Worm (Caenorhabditis elegans) whole organism, dauer: ENCODE measurements around the gene mrps-35.

Experiments
- unc-62 ChIP-seq: sonication (generic microtip); optimal IDR thresholded peaks from 2 replicates; lab custom pipeline; 2017; ENCODE audit warnings: missing biosample characterization, missing genetic modification reagents, missing genetic modification characterization

The mrps-35 gene

ce11 chrV:18980980-18981529 is at the start of gene mrps-35, which contains the start of gene sws-1:
Gene mrps-35, plus strand, starts transcription at chrV:18981306.
Gene sws-1, minus strand, starts transcription at chrV:18981479.
- no peak for TF ChIP-seq unc-62 (GFP tag; lab: Kevin White, UChicago)

DNA sequence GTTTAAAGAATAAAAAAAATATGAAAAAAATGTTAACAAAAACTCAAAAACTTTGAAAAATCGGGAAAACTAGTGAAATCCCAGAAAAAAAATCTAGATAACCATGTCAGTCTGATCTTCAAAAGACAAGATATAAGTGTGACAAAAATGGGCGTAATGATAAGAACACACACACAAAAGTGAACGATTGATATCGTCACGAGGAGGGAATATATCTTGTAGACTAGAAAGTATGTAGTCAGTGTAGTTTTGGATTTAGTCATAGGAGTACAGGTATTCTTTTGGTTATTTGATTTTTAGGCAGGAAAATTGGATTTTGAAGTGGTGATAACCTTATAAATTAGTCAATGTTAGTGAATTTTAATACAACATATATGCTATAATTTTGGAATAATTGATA is 46.6 kb upstream of the mrps-35 start:
- no peak for TF ChIP-seq unc-62 (GFP tag; lab: Kevin White, UChicago)

ce11 chrV:18937578-18937977 is 43.5 kb upstream of the mrps-35 start:
- TF ChIP-seq unc-62 (GFP tag; lab: Kevin White, UChicago): no peak

ce11 chrV:18940341-18940740 is 40.8 kb upstream of the mrps-35 start, which contains the start of gene Y80D3A.8:
Gene Y80D3A.8, plus strand, starts transcription at chrV:18940641.
- TF ChIP-seq unc-62 (GFP tag; lab: Kevin White, UChicago): no peak

DNA sequence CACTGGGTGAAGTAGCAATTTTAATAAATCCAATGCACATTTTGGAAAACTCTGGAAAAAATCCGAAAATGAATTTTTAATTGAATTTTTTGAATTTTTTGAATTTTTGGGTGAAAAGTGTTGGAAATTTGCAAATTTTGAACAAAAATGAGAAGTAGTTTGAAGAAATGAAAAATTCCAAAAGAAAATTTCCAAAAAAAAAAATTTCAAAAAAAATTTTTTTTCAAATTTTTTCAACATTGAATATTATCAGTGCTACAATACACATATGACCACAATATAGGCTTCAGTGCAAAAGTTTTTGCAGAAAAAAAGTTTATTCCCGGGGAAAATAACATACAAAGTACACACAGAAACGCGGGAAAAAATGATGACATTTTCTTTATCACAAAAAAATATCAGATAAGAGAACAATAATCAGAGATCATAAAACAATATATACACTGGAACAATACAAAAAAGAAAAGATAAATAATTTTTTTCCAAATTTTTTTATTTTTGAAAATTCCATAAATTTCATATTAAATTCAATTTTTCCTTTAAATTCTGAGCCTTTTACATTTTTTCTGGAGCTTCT is 23.8 kb upstream of the mrps-35 start, which contains the start of gene hrg-10:
Gene hrg-10, minus strand, starts transcription at position 51 of the 577 bp plus-strand sequence.
- no peak for TF ChIP-seq unc-62 (GFP tag; lab: Kevin White, UChicago)

- no peak for TF ChIP-seq unc-62 (GFP tag; lab: Kevin White, UChicago)
Observed at ce11 chrV:18960072-18960471, 21.0 kb upstream of the mrps-35 start, which contains the start of gene ztf-20. Gene ztf-20, minus strand, starts transcription at chrV:18960172.

ce11 chrV:18967479-18968056 is 13.5 kb upstream of the mrps-35 start, which contains the start of gene Y39B6A.43:
Gene Y39B6A.43, minus strand, starts transcription at chrV:18967829.
- no peak for TF ChIP-seq unc-62 (GFP tag; lab: Kevin White, UChicago)

DNA sequence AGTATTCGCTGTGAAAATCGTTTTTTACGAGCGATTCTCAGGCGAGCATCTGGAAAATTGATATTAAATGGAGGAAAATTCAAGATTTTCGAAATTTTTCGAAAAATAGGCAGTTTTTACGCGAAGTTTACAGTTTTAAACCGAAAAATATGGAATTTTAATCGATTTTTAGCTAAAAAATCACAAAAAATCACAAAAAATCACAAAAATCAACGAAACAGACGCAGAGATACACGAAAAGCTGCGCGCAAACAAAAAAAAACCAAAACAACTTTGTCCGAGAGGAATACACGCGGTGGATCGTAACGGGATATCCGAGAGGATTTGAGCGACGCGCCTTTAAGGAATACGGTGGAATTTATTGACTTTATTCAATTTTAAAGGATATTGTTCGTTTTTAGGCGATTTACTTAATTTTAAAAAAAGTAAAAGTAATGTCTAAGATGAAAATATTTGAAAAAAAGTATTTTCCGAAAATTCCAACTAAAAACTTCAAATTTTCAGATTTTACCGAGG is 11.5 kb upstream of the mrps-35 start, which contains the start of gene Y39B6A.42:
Gene Y39B6A.42, minus strand, starts transcription at position 51 of the 516 bp plus-strand sequence.
- TF ChIP-seq unc-62 (GFP tag; lab: Kevin White, UChicago): no peak

DNA sequence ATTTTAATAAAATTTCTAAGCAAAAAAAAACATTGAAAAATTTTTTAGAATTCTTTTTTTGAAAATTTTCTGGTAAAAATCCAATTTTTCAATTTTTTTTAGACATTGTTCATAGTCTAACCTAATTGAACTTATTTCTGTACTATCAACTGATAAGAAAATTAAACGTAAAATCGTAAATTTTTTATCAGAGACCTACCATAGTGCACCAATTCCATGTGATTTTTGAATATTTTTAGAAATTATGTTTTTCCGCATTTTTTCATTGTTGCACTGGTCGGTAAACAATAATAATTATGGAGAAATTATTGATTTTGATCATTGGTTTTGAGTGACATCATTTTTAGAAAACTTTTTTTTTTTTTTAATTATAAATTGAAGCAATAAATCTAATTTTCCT is 4.6 kb upstream of the mrps-35 start:
- no peak for TF ChIP-seq unc-62 (GFP tag; lab: Kevin White, UChicago)

- TF ChIP-seq unc-62 (GFP tag; lab: Kevin White, UChicago): no peak
Observed at ce11 chrV:18977876-18978275, 3.2 kb upstream of the mrps-35 start, which contains the start of gene Y39B6A.41. Gene Y39B6A.41, minus strand, starts transcription at chrV:18977976.

ce11 chrV:18978301-18978700 is 2.8 kb upstream of the mrps-35 start:
- TF ChIP-seq unc-62 (GFP tag; lab: Kevin White, UChicago): no peak

- TF ChIP-seq unc-62 (GFP tag; lab: Kevin White, UChicago): no peak
Observed at ce11 chrV:18981736-18982135, 630 bp downstream of the mrps-35 start.

DNA sequence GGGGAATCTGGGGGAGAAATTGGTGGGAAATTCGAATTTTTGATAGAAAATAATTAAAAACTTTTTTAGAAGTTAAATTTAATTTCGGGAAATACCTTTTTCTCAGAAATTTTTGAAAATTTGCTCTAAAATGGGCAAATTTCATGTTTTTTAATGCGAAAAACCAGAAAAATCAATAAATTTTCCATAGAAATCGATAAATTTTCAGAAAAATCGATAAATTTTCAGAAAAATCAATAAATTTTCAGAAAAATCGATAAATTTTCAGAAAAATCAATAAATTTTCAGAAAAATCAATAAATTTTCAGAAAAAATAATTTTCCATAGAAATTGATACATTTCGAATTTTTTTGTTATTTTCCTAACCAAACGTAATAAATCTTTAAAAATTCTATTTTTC is 5.0 kb downstream of the mrps-35 start:
- no peak for TF ChIP-seq unc-62 (GFP tag; lab: Kevin White, UChicago)

ce11 chrV:18990238-18990901 is 9.3 kb downstream of the mrps-35 start, which contains the start of the genes reps-1 and Y39B6A.37:
Gene reps-1, minus strand, starts transcription at chrV:18990500.
Gene Y39B6A.37, plus strand, starts transcription at chrV:18990851.
- no peak for TF ChIP-seq unc-62 (GFP tag; lab: Kevin White, UChicago)

- no peak for TF ChIP-seq unc-62 (GFP tag; lab: Kevin White, UChicago)
Observed at ce11 chrV:18990958-18991357, 9.9 kb downstream of the mrps-35 start.
